Fruit fly (Drosophila melanogaster) whole organism, embryonic: ENCODE measurements around the gene CG5731.
A peak's percentile ranks its signal among the peaks of the same experiment; 100 is the strongest.

Source experiments
- Asciz ChIP-seq: fragments of 200-800 bp; sonication (Bioruptor generic); optimal IDR thresholded peaks from 2 replicates; lab custom pipeline; 2017; ENCODE audit warnings: missing biosample characterization, mild to moderate bottlenecking, missing genetic modification characterization, missing genetic modification reagents
- Atf3 ChIP-seq: fragments of 200-800 bp; sonication (Bioruptor generic); optimal IDR thresholded peaks from 3 replicates; lab custom pipeline; 2016; ENCODE audit warnings: missing biosample characterization, missing genetic modification characterization
- Atf6 ChIP-seq: fragments of 200-800 bp; sonication (Bioruptor generic); IDR thresholded peaks from 2 replicates; pipeline ENCODE4 v1.3.6; 2022; ENCODE audit warnings: missing biosample characterization, missing genetic modification characterization
- Bteb2 ChIP-seq: fragments of 200-800 bp; sonication (Bioruptor generic); optimal IDR thresholded peaks from 2 replicates; lab custom pipeline; 2016; ENCODE audit warnings: missing biosample characterization, missing genetic modification characterization
- C15 ChIP-seq: fragments of 200-800 bp; sonication (Bioruptor generic); IDR thresholded peaks from 3 replicates; pipeline ENCODE4 v1.3.6; 2022; ENCODE audit warnings: missing biosample characterization, missing genetic modification characterization
- CG1024 ChIP-seq: fragments of 200-800 bp; sonication (Bioruptor generic); IDR thresholded peaks from 2 replicates; pipeline ENCODE4 v1.3.6; 2022; ENCODE audit warnings: missing biosample characterization, missing genetic modification characterization
- CG10274 ChIP-seq: fragments of 200-800 bp; sonication (Bioruptor generic); optimal IDR thresholded peaks from 3 replicates; lab custom pipeline; 2017; ENCODE audit warnings: missing biosample characterization, mild to moderate bottlenecking, missing genetic modification characterization
- CG10431 ChIP-seq: fragments of 200-800 bp; sonication (Bioruptor generic); optimal IDR thresholded peaks from 3 replicates; lab custom pipeline; 2018; ENCODE audit warnings: missing biosample characterization, mild to moderate bottlenecking, missing genetic modification characterization
- CG10462 ChIP-seq: fragments of 200-800 bp; sonication (Bioruptor generic); optimal IDR thresholded peaks from 2 replicates; lab custom pipeline; 2016; ENCODE audit warnings: missing biosample characterization, missing genetic modification characterization
- CG12104 ChIP-seq: fragments of 200-800 bp; sonication (Bioruptor generic); optimal IDR thresholded peaks from 3 replicates; lab custom pipeline; 2016; ENCODE audit warnings: missing biosample characterization, missing genetic modification characterization
- CG1233 ChIP-seq: fragments of 200-800 bp; sonication (Bioruptor generic); optimal IDR thresholded peaks from 4 replicates; lab custom pipeline; 2018; ENCODE audit warnings: missing biosample characterization, mild to moderate bottlenecking, missing genetic modification characterization
- CG12769 ChIP-seq: fragments of 200-800 bp; sonication (Bioruptor generic); optimal IDR thresholded peaks from 2 replicates; lab custom pipeline; 2019; ENCODE audit warnings: missing biosample characterization, mild to moderate bottlenecking, missing genetic modification characterization, moderate library complexity
- CG15479 ChIP-seq: fragments of 200-800 bp; sonication (Bioruptor generic); optimal IDR thresholded peaks from 3 replicates; lab custom pipeline; 2019; ENCODE audit warnings: missing biosample characterization, mild to moderate bottlenecking, missing genetic modification characterization, moderate library complexity
- CG17328 ChIP-seq: fragments of 200-800 bp; sonication (Bioruptor generic); IDR thresholded peaks from 2 replicates; pipeline ENCODE4 v1.3.6; 2022; ENCODE audit warnings: missing biosample characterization, missing genetic modification characterization
- CG17568 ChIP-seq: fragments of 200-800 bp; sonication (Bioruptor generic); optimal IDR thresholded peaks from 2 replicates; lab custom pipeline; 2018; ENCODE audit warnings: missing biosample characterization, mild to moderate bottlenecking, missing genetic modification characterization, moderate library complexity
- CG17829 ChIP-seq: fragments of 200-800 bp; optimal IDR thresholded peaks from 2 replicates; lab custom pipeline; 2019; ENCODE audit warnings: missing biosample characterization, mild to moderate bottlenecking, missing genetic modification characterization, moderate library complexity
- CG30020 ChIP-seq: fragments of 200-800 bp; optimal IDR thresholded peaks from 2 replicates; lab custom pipeline; 2019; ENCODE audit warnings: missing biosample characterization, mild to moderate bottlenecking, missing genetic modification characterization, moderate library complexity
- CG31224 ChIP-seq: fragments of 200-800 bp; sonication (Bioruptor generic); IDR thresholded peaks from 2 replicates; pipeline ENCODE4 v1.3.6; 2022; ENCODE audit warnings: missing biosample characterization, missing genetic modification characterization
- CG6654 ChIP-seq: fragments of 200-800 bp; sonication (Bioruptor generic); optimal IDR thresholded peaks from 2 replicates; lab custom pipeline; 2017; ENCODE audit warnings: missing biosample characterization, mild to moderate bottlenecking, missing genetic modification characterization
- CG7357 ChIP-seq: fragments of 200-800 bp; sonication (Bioruptor generic); IDR thresholded peaks from 3 replicates; pipeline ENCODE4 v1.3.6; 2022; ENCODE audit warnings: missing biosample characterization, missing genetic modification characterization
- CG7745 ChIP-seq: fragments of 200-800 bp; sonication (Bioruptor generic); optimal IDR thresholded peaks from 2 replicates; lab custom pipeline; 2018; ENCODE audit warnings: missing biosample characterization, mild to moderate bottlenecking, missing genetic modification characterization, moderate library complexity
- CG9437 ChIP-seq: fragments of 200-800 bp; sonication (Bioruptor generic); optimal IDR thresholded peaks from 2 replicates; lab custom pipeline; 2018; ENCODE audit warnings: missing biosample characterization, mild to moderate bottlenecking, missing genetic modification characterization
- Chrac-16 ChIP-seq: fragments of 200-800 bp; sonication (Bioruptor generic); optimal IDR thresholded peaks from 3 replicates; lab custom pipeline; 2016; ENCODE audit warnings: missing biosample characterization, missing genetic modification characterization
- Deaf1 ChIP-seq: fragments of 200-800 bp; optimal IDR thresholded peaks from 3 replicates; lab custom pipeline; 2019; ENCODE audit warnings: missing biosample characterization, mild to moderate bottlenecking, missing genetic modification characterization, moderate library complexity
- Dip3 ChIP-seq: fragments of 200-800 bp; sonication (Bioruptor generic); optimal IDR thresholded peaks from 3 replicates; lab custom pipeline; 2016; ENCODE audit warnings: missing biosample characterization, missing genetic modification characterization
- HLH3B ChIP-seq: fragments of 200-800 bp; sonication (Bioruptor generic); IDR thresholded peaks from 2 replicates; pipeline ENCODE4 v1.3.6; 2022; ENCODE audit warnings: missing biosample characterization, missing genetic modification characterization
- HLHmδ ChIP-seq: fragments of 200-800 bp; sonication (Bioruptor generic); optimal IDR thresholded peaks from 2 replicates; lab custom pipeline; 2018; ENCODE audit warnings: missing biosample characterization, mild to moderate bottlenecking, missing genetic modification characterization, moderate library complexity
- Hmx ChIP-seq: fragments of 200-800 bp; sonication (Bioruptor generic); optimal IDR thresholded peaks from 2 replicates; lab custom pipeline; 2016; ENCODE audit warnings: missing biosample characterization, missing genetic modification characterization
- Lhr ChIP-seq: fragments of 200-800 bp; sonication (Bioruptor generic); optimal IDR thresholded peaks from 3 replicates; lab custom pipeline; 2017; ENCODE audit warnings: mild to moderate bottlenecking, missing biosample characterization, missing genetic modification reagents, missing genetic modification characterization
- Mad ChIP-seq: fragments of 200-800 bp; sonication (Bioruptor generic); optimal IDR thresholded peaks from 2 replicates; lab custom pipeline; 2016; ENCODE audit warnings: missing biosample characterization, missing genetic modification characterization
- Max ChIP-seq: fragments of 200-800 bp; sonication (Bioruptor generic); optimal IDR thresholded peaks from 2 replicates; lab custom pipeline; 2016; ENCODE audit warnings: missing biosample characterization, mild to moderate bottlenecking, missing genetic modification characterization
- Med ChIP-seq: fragments of 200-800 bp; sonication (Bioruptor generic); peaks from one replicate; lab custom pipeline; 2016; ENCODE audit warnings: missing biosample characterization, missing genetic modification characterization, mild to moderate bottlenecking, inconsistent platforms, moderate library complexity
- Mrtf ChIP-seq: fragments of 200-800 bp; sonication (Bioruptor generic); IDR thresholded peaks from 3 replicates; pipeline ENCODE4 v1.3.6; 2022; ENCODE audit warnings: missing biosample characterization, missing genetic modification characterization
- PHDP ChIP-seq: fragments of 200-800 bp; sonication (Bioruptor generic); optimal IDR thresholded peaks from 3 replicates; lab custom pipeline; 2018; ENCODE audit warnings: missing biosample characterization, mild to moderate bottlenecking, missing genetic modification characterization, moderate library complexity
- Poxn ChIP-seq: fragments of 200-800 bp; sonication (Bioruptor generic); IDR thresholded peaks from 2 replicates; pipeline ENCODE4 v1.3.6; 2022; ENCODE audit warnings: missing biosample characterization, missing genetic modification characterization
- Sox102F ChIP-seq: fragments of 200-800 bp; sonication (Bioruptor generic); optimal IDR thresholded peaks from 2 replicates; lab custom pipeline; 2018; ENCODE audit warnings: missing biosample characterization, mild to moderate bottlenecking, missing genetic modification characterization, moderate library complexity
- Stat92E ChIP-seq, 3 experiments: fragments of >200 bp in 2 of 3; fragments of 200-800 bp in 1 of 3; sonication (Bioruptor generic) in 1 of 3; optimal IDR thresholded peaks; 2 replicates each; lab custom pipeline; 2017 to 2019; ENCODE audit warnings: missing biosample characterization in 3 of 3, missing genetic modification characterization in 3 of 3, mild to moderate bottlenecking in 1 of 3, moderate library complexity in 1 of 3
- disco-r ChIP-seq: fragments of 200-800 bp; sonication (Bioruptor generic); optimal IDR thresholded peaks from 2 replicates; lab custom pipeline; 2016; ENCODE audit warnings: missing biosample characterization, missing genetic modification characterization
- fd3F ChIP-seq: fragments of 200-800 bp; sonication (Bioruptor generic); optimal IDR thresholded peaks from 2 replicates; lab custom pipeline; 2018; ENCODE audit warnings: missing biosample characterization, mild to moderate bottlenecking, missing genetic modification characterization, moderate library complexity
- hb ChIP-seq: fragments of 200-800 bp; sonication (Bioruptor generic); IDR thresholded peaks from 3 replicates; pipeline ENCODE4 v1.3.6; 2022; ENCODE audit warnings: missing biosample characterization, missing genetic modification characterization; ENCODE audit not compliant: partially characterized antibody
- hkb ChIP-seq, 2 experiments: fragments of 200-800 bp in 1 of 2; fragments of >200 bp in 1 of 2; sonication (Bioruptor generic) in 1 of 2; IDR thresholded peaks in 1 of 2; optimal IDR thresholded peaks in 1 of 2; 2 replicates each; pipeline versions ENCODE4 v1.3.6 to Lab custom; 2017 to 2022; ENCODE audit warnings: missing biosample characterization in 1 of 2, missing genetic modification characterization in 1 of 2
- hth ChIP-seq: fragments of >200 bp; optimal IDR thresholded peaks from 2 replicates; lab custom pipeline; 2017; ENCODE audit warnings: inconsistent platforms
- klu ChIP-seq: fragments of 200-800 bp; sonication (Bioruptor generic); IDR thresholded peaks from 2 replicates; pipeline ENCODE4 v1.3.6; 2022; ENCODE audit warnings: missing biosample characterization, missing genetic modification characterization
- lbe ChIP-seq: fragments of 200-800 bp; sonication (Bioruptor generic); optimal IDR thresholded peaks from 2 replicates; lab custom pipeline; 2016; ENCODE audit warnings: missing biosample characterization, mild to moderate bottlenecking, missing genetic modification characterization
- lilli ChIP-seq: fragments of 200-800 bp; sonication (Bioruptor generic); optimal IDR thresholded peaks from 3 replicates; lab custom pipeline; 2016; ENCODE audit warnings: missing biosample characterization, missing genetic modification characterization
- lmd ChIP-seq: fragments of 200-800 bp; sonication (Bioruptor generic); IDR thresholded peaks from 2 replicates; pipeline ENCODE4 v1.3.6; 2022; ENCODE audit warnings: missing biosample characterization, missing genetic modification characterization
- nau ChIP-seq: fragments of 200-800 bp; sonication (Bioruptor generic); optimal IDR thresholded peaks from 3 replicates; lab custom pipeline; 2017; ENCODE audit warnings: missing biosample characterization, mild to moderate bottlenecking, missing genetic modification characterization, missing genetic modification reagents
- nmo ChIP-seq: fragments of 200-800 bp; sonication (Bioruptor generic); optimal IDR thresholded peaks from 2 replicates; lab custom pipeline; 2018; ENCODE audit warnings: missing biosample characterization, mild to moderate bottlenecking, missing genetic modification characterization, moderate library complexity
- sc ChIP-seq, 3 experiments: fragments of >200 bp in 2 of 3; fragments of 200-800 bp in 1 of 3; sonication (Bioruptor generic) in 1 of 3; optimal IDR thresholded peaks; 2 replicates in 2 of 3; 3 replicates in 1 of 3; lab custom pipeline; 2017; ENCODE audit warnings: mild to moderate bottlenecking in 1 of 3, missing biosample characterization in 1 of 3, missing genetic modification characterization in 1 of 3, missing genetic modification reagents in 1 of 3
- sima ChIP-seq: fragments of 200-800 bp; sonication (Bioruptor generic); optimal IDR thresholded peaks from 2 replicates; lab custom pipeline; 2016; ENCODE audit warnings: missing biosample characterization, missing genetic modification characterization
- wek ChIP-seq: fragments of 200-800 bp; sonication (Bioruptor generic); optimal IDR thresholded peaks from 3 replicates; lab custom pipeline; 2018; ENCODE audit warnings: missing biosample characterization, mild to moderate bottlenecking, missing genetic modification characterization, moderate library complexity

The CG5731 gene

DNA sequence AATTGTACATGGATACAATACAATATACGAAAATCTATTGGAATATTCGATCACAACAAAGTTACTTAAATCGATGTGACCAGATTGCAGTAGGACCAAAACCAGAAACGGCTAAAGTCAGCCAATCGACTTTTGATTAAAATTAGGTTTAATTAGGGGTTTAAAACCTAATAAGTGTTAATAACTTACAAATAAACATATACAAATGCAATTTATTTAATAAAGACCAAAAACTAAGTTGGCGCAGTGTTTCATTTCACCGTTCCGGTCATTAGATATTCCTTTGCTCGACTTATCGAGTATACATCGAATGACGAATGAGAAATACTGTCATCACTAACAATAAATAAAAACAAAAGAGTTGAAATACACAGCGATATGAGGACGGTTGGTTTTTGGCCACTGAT is 40.9 kb upstream of the CG5731 start, which contains the start of the genes bsk and CG31717 (continued):
- TF ChIP-seq PHDP (tag; lab: Kevin White, UChicago), result no peak
- TF ChIP-seq CG10462 (GFP tag; lab: Kevin White, UChicago), result no peak
- TF ChIP-seq Bteb2 (GFP tag; lab: Kevin White, UChicago), result no peak
- no peak for TF ChIP-seq Dip3 (GFP tag; lab: Kevin White, UChicago)
- TF ChIP-seq Mad (GFP tag; lab: Kevin White, UChicago), result no peak
- no peak for TF ChIP-seq CG10274 (GFP tag; lab: Kevin White, UChicago)
- TF ChIP-seq CG7745 (tag; lab: Kevin White, UChicago), result no peak
- TF ChIP-seq hkb (optimal IDR thresholded peaks at IDR 0.05; lab: Kevin White, UChicago), result no peak
- TF ChIP-seq hkb (GFP tag; IDR thresholded peaks at IDR 0.05; lab: Robert Waterston, UW), result no peak
- TF ChIP-seq lilli, result peak; percentile 7
- TF ChIP-seq CG1024 (GFP tag; lab: Robert Waterston, UW), result 0 out of 2 replicates have a peak, but pooled peaks have one; percentile 11
- no peak for TF ChIP-seq sima (GFP tag; lab: Kevin White, UChicago)
- peak; percentile 19 for TF ChIP-seq Hmx (GFP tag; lab: Kevin White, UChicago)
- no peak for TF ChIP-seq CG17568 (GFP tag; lab: Kevin White, UChicago)
- no peak for TF ChIP-seq CG15479 (GFP tag; lab: Kevin White, UChicago)
- no peak for TF ChIP-seq sc (optimal IDR thresholded peaks at IDR 0.05; lab: Kevin White, UChicago)
- no peak for TF ChIP-seq sc (GFP tag; optimal IDR thresholded peaks at IDR 0.05; lab: Kevin White, UChicago)
- no peak for TF ChIP-seq CG31224
- TF ChIP-seq Atf3 (GFP tag; lab: Kevin White, UChicago), result no peak
- no peak for TF ChIP-seq hth (lab: Kevin White, UChicago)
- no peak for TF ChIP-seq Asciz (GFP tag; lab: Kevin White, UChicago)
- TF ChIP-seq CG17328 (GFP tag; lab: Robert Waterston, UW), result no peak
- no peak for TF ChIP-seq CG12769 (tag; lab: Kevin White, UChicago)
- TF ChIP-seq CG30020 (tag; lab: Kevin White, UChicago), result peak; percentile 97
- TF ChIP-seq nmo (GFP tag; lab: Kevin White, UChicago), result peak; percentile 60
- TF ChIP-seq Stat92E (GFP tag; optimal IDR thresholded peaks at IDR 0.05; lab: Kevin White, UChicago), result no peak
- TF ChIP-seq Poxn (GFP tag; lab: Robert Waterston, UW), result no peak
- no peak for TF ChIP-seq Atf6 (GFP tag; lab: Robert Waterston, UW)
- TF ChIP-seq CG12104 (GFP tag; lab: Kevin White, UChicago), result no peak
- no peak for TF ChIP-seq wek
- TF ChIP-seq C15 (GFP tag; lab: Robert Waterston, UW), result no peak
- TF ChIP-seq CG1233 (GFP tag; lab: Kevin White, UChicago), result no peak
- no peak for TF ChIP-seq Chrac-16 (GFP tag; lab: Kevin White, UChicago)
- no peak for TF ChIP-seq disco-r
- no peak for TF ChIP-seq hb (GFP tag; lab: Robert Waterston, UW)
- TF ChIP-seq Mrtf (GFP tag; lab: Robert Waterston, UW), result no peak
- no peak for TF ChIP-seq Lhr (GFP tag; lab: Kevin White, UChicago)
- no peak for TF ChIP-seq Max (GFP tag; lab: Kevin White, UChicago)
- TF ChIP-seq lmd (GFP tag; lab: Robert Waterston, UW), result no peak
- no peak for TF ChIP-seq Deaf1 (tag; lab: Kevin White, UChicago)
- TF ChIP-seq CG9437 (GFP tag; lab: Kevin White, UChicago), result no peak
- TF ChIP-seq nau (GFP tag; lab: Kevin White, UChicago), result no peak
- TF ChIP-seq lbe (GFP tag; lab: Kevin White, UChicago), result peak; percentile 14
- no peak for TF ChIP-seq Sox102F (GFP tag; lab: Kevin White, UChicago)
- TF ChIP-seq CG6654 (GFP tag; lab: Kevin White, UChicago), result no peak
- TF ChIP-seq Med (GFP tag; lab: Kevin White, UChicago), result peak; percentile 67
- TF ChIP-seq klu (GFP tag; lab: Robert Waterston, UW), result no peak
- TF ChIP-seq CG10431 (GFP tag; lab: Kevin White, UChicago), result no peak
- no peak for TF ChIP-seq fd3F
- TF ChIP-seq HLHmδ (GFP tag; lab: Kevin White, UChicago), result no peak
- TF ChIP-seq HLH3B (GFP tag; lab: Robert Waterston, UW), result no peak
- peak; percentile 38 for TF ChIP-seq CG17829 (tag; lab: Kevin White, UChicago)
- TF ChIP-seq CG7357 (GFP tag; lab: Robert Waterston, UW), result no peak
